Fruit fly (Drosophila melanogaster) whole organism, wandering third instar larva: Measurements from ENCODE around the gene Reg-2.

Experiments
- Abd-B ChIP-seq: fragments of >200 bp; optimal IDR thresholded peaks from 2 replicates; lab custom pipeline; 2017; ENCODE audit warnings: missing biosample characterization, missing genetic modification characterization
- CG32264 ChIP-seq: fragments of 200-800 bp; sonication (Bioruptor generic); optimal IDR thresholded peaks from 2 replicates; lab custom pipeline; 2016; ENCODE audit warnings: missing biosample characterization, missing genetic modification characterization
- CG9705 ChIP-seq: fragments of 200-800 bp; sonication (Bioruptor generic); optimal IDR thresholded peaks from 2 replicates; lab custom pipeline; 2018; ENCODE audit warnings: missing biosample characterization, mild to moderate bottlenecking, missing genetic modification characterization
- CrebA ChIP-seq: fragments of 200-800 bp; sonication (Bioruptor generic); optimal IDR thresholded peaks from 2 replicates; lab custom pipeline; 2016; ENCODE audit warnings: missing biosample characterization, mild to moderate bottlenecking, missing genetic modification characterization, borderline replicate concordance
- Dfd ChIP-seq: fragments of >200 bp; optimal IDR thresholded peaks from 2 replicates; lab custom pipeline; 2017; ENCODE audit warnings: missing biosample characterization, missing genetic modification characterization
- Dif ChIP-seq: fragments of 200-275, 200-300 bp; sonication (Bioruptor generic); optimal IDR thresholded peaks from 2 replicates; lab custom pipeline; 2018; ENCODE audit warnings: missing biosample characterization, missing genetic modification characterization; ENCODE audit not compliant: partially characterized antibody
- GATAd ChIP-seq: sonication (Bioruptor generic); optimal IDR thresholded peaks from 2 replicates; lab custom pipeline; 2016; ENCODE audit warnings: missing biosample characterization, missing genetic modification characterization
- HLH106 ChIP-seq: fragments of 200-800 bp; optimal IDR thresholded peaks from 3 replicates; lab custom pipeline; 2019; ENCODE audit warnings: missing biosample characterization, mild to moderate bottlenecking, missing genetic modification characterization, moderate library complexity
- Hnf4 ChIP-seq: fragments of 200-800 bp; sonication (Bioruptor generic); optimal IDR thresholded peaks from 2 replicates; lab custom pipeline; 2016; ENCODE audit warnings: missing biosample characterization, mild to moderate bottlenecking, missing genetic modification characterization
- Hr78 ChIP-seq: fragments of >200 bp; optimal IDR thresholded peaks from 2 replicates; lab custom pipeline; 2017; ENCODE audit warnings: missing biosample characterization, missing genetic modification characterization
- Hr83 ChIP-seq: fragments of 200-300 bp; sonication (Bioruptor generic); optimal IDR thresholded peaks from 2 replicates; lab custom pipeline; 2016; ENCODE audit warnings: missing biosample characterization, mild to moderate bottlenecking, missing genetic modification characterization, moderate library complexity; ENCODE audit not compliant: poor library complexity, severe bottlenecking
- Mio ChIP-seq: sonication (Bioruptor generic); optimal IDR thresholded peaks from 2 replicates; lab custom pipeline; 2016; ENCODE audit warnings: missing biosample characterization, missing genetic modification characterization
- Myc ChIP-seq: fragments of >200 bp; optimal IDR thresholded peaks from 2 replicates; lab custom pipeline; 2017
- N ChIP-seq: fragments of >200 bp; optimal IDR thresholded peaks from 2 replicates; lab custom pipeline; 2018; ENCODE audit warnings: missing biosample characterization, missing external identifiers, missing genetic modification characterization
- OdsH ChIP-seq: fragments of 200-800 bp; sonication (Bioruptor generic); optimal IDR thresholded peaks from 2 replicates; lab custom pipeline; 2016; ENCODE audit warnings: missing biosample characterization, mild to moderate bottlenecking, missing genetic modification characterization
- Rel ChIP-seq, 2 experiments: fragments of 200-800 bp; sonication (Bioruptor generic) in 1 of 2; optimal IDR thresholded peaks; 2 replicates in 1 of 2; 3 replicates in 1 of 2; lab custom pipeline; 2016 to 2019; ENCODE audit warnings: mild to moderate bottlenecking in 2 of 2, missing biosample characterization in 2 of 2, missing genetic modification characterization in 2 of 2, moderate library complexity in 1 of 2
- Sp1 ChIP-seq: fragments of 200-800 bp; sonication (Bioruptor generic); optimal IDR thresholded peaks from 3 replicates; lab custom pipeline; 2019; ENCODE audit warnings: missing biosample characterization, mild to moderate bottlenecking, missing genetic modification characterization, moderate library complexity
- Vsx2 ChIP-seq: fragments of 200-300, 225-300 bp; sonication (Bioruptor generic); optimal IDR thresholded peaks from 2 replicates; lab custom pipeline; 2018; ENCODE audit warnings: missing biosample characterization, missing genetic modification characterization; ENCODE audit not compliant: partially characterized antibody
- br ChIP-seq: fragments of 200-800 bp; sonication (Bioruptor generic); optimal IDR thresholded peaks from 2 replicates; lab custom pipeline; 2016; ENCODE audit warnings: missing biosample characterization, missing genetic modification characterization
- brk ChIP-seq: fragments of 200-800 bp; sonication (Bioruptor generic); optimal IDR thresholded peaks from 2 replicates; lab custom pipeline; 2016; ENCODE audit warnings: missing biosample characterization, mild to moderate bottlenecking, missing genetic modification characterization
- dl ChIP-seq, 2 experiments: fragments of 175-275, 200-275 bp in 1 of 2; fragments of 200-275 bp in 1 of 2; sonication (Bioruptor generic); optimal IDR thresholded peaks; lab custom pipeline; 2018; ENCODE audit warnings: mild to moderate bottlenecking in 2 of 2, missing biosample characterization in 2 of 2, missing genetic modification characterization in 2 of 2, moderate library complexity in 2 of 2; ENCODE audit not compliant: partially characterized antibody in 2 of 2, insufficient read depth in 1 of 2
- dmrt93B ChIP-seq: fragments of 200-800 bp; sonication (Bioruptor generic); optimal IDR thresholded peaks from 2 replicates; lab custom pipeline; 2018; ENCODE audit warnings: missing biosample characterization, mild to moderate bottlenecking, missing genetic modification characterization
- dsf ChIP-seq: sonication (Bioruptor generic); optimal IDR thresholded peaks from 2 replicates; lab custom pipeline; 2016; ENCODE audit warnings: missing biosample characterization, missing genetic modification characterization, borderline replicate concordance
- ey ChIP-seq: fragments of 200-800 bp; sonication (Bioruptor generic); optimal IDR thresholded peaks from 2 replicates; lab custom pipeline; 2016; ENCODE audit warnings: missing biosample characterization, missing genetic modification characterization
- foxo ChIP-seq, 2 experiments: fragments of 200-800 bp; sonication (Bioruptor generic); optimal IDR thresholded peaks; 2 replicates in 1 of 2; 3 replicates in 1 of 2; lab custom pipeline; 2016 to 2017; ENCODE audit warnings: missing biosample characterization in 2 of 2, missing genetic modification characterization in 2 of 2
- fru ChIP-seq: fragments of 200-800 bp; sonication (Bioruptor generic); optimal IDR thresholded peaks from 3 replicates; lab custom pipeline; 2016; ENCODE audit warnings: missing biosample characterization, mild to moderate bottlenecking, missing genetic modification characterization
- h ChIP-seq: fragments of 200-800 bp; sonication (Bioruptor generic); optimal IDR thresholded peaks from 3 replicates; lab custom pipeline; 2016; ENCODE audit warnings: missing biosample characterization, mild to moderate bottlenecking, missing genetic modification characterization
- jim ChIP-seq: fragments of 175-275, 200-325 bp; sonication (Bioruptor generic); optimal IDR thresholded peaks from 2 replicates; lab custom pipeline; 2016; ENCODE audit warnings: missing biosample characterization, mild to moderate bottlenecking, missing genetic modification characterization
- lola ChIP-seq: fragments of >200 bp; optimal IDR thresholded peaks from 2 replicates; lab custom pipeline; 2017; ENCODE audit warnings: missing biosample characterization, missing genetic modification characterization
- pan ChIP-seq: fragments of >200 bp; optimal IDR thresholded peaks from 2 replicates; lab custom pipeline; 2017
- psq ChIP-seq: fragments of 200-800 bp; sonication (Bioruptor generic); optimal IDR thresholded peaks from 3 replicates; lab custom pipeline; 2017; ENCODE audit warnings: missing biosample characterization, mild to moderate bottlenecking, missing genetic modification characterization, moderate library complexity
- rgr ChIP-seq: fragments of 200-800 bp; sonication (Bioruptor generic); optimal IDR thresholded peaks from 3 replicates; lab custom pipeline; 2016; ENCODE audit warnings: missing biosample characterization, mild to moderate bottlenecking, missing genetic modification characterization
- sage ChIP-seq: fragments of 200-800 bp; sonication (Bioruptor generic); optimal IDR thresholded peaks from 2 replicates; lab custom pipeline; 2016; ENCODE audit warnings: missing biosample characterization, mild to moderate bottlenecking, missing genetic modification characterization
- sv ChIP-seq: fragments of 200-800 bp; sonication (Bioruptor generic); optimal IDR thresholded peaks from 3 replicates; lab custom pipeline; 2016; ENCODE audit warnings: missing biosample characterization, missing genetic modification characterization
- tai ChIP-seq: sonication (Bioruptor generic); optimal IDR thresholded peaks from 2 replicates; lab custom pipeline; 2016; ENCODE audit warnings: missing biosample characterization, missing genetic modification characterization
- usp ChIP-seq: fragments of >200 bp; optimal IDR thresholded peaks from 2 replicates; lab custom pipeline; 2017; ENCODE audit warnings: missing biosample characterization, missing genetic modification characterization
- woc ChIP-seq: sonication (Bioruptor generic); optimal IDR thresholded peaks from 2 replicates; lab custom pipeline; 2016; ENCODE audit warnings: missing biosample characterization, mild to moderate bottlenecking, missing genetic modification characterization

Gene Reg-2

DNA sequence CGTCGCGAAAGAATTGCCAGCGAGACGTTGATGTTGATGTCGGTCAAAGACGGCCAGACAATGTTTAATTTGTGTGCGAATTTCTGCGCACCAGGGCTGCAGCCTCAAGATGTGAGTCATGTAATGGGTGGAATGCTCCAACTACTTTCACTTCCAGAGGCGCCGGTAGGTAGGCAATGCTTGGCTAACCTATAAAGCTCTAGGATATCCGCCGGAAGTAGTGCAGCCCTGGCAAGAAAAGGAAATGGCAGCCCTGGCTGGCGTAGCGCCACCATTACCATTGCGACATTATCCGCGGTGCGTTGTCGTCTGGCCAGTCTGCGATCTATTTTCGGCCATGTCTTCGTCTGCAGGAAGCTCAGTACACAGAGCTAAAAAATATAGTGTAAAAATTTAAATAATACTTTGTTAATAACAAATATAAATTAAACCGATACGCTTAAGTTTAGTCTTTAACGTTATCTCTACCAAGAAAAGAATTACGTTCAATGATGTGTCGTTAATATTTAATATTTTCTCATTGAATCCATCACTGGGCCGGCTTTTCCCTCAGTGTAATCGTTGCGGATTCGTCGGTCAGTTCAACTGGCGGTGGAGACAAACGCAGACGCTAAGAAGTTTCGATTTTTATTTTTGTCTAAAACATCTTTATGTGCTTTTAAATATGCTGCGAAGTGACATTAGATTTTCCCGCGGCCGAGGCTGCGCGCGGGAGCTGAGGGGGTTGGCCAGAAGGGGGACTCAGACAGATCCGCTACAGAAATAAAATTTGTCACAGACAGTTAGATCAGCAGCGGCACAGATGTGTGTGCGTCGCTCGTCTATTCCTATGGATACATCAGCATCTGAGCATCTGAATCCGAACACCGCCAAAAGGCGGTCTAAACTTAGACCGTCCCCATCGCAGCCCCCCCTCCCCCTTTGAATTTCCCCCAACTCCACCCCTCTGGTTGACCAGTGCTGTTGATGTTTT is 5.6 kb upstream of the Reg-2 start (continued):
- peak; percentile 4 for TF ChIP-seq CG32264 (GFP tag; lab: Kevin White, UChicago)
- TF ChIP-seq Hnf4 (GFP tag; lab: Kevin White, UChicago), result no peak
- peak; percentile 57 for TF ChIP-seq CG9705 (GFP tag; lab: Kevin White, UChicago)

DNA sequence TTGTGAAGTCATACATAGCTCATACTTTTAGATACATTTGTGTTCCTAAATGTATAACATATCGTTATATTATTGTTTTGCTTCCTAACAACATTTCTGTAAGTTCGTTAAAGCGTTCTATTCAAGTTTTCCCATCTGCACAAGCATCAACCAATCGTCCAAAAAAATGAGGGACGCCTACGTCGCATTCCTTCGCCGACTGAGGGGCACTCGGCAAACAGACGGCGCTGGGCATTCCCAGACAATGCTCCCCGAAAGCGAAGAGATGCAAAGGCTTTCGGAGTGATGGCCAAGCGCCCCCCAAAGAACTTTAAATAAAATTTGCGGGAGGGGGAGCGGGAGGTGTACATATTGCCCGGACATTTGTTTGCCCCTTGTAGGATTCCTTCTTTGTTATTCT is 4.4 kb upstream of the Reg-2 start:
- TF ChIP-seq pan (lab: Kevin White, UChicago) (no peak), Hnf4 (GFP tag; lab: Kevin White, UChicago) (no peak), Dfd (GFP tag; lab: Kevin White, UChicago) (no peak), Abd-B (GFP tag; lab: Kevin White, UChicago) (no peak), ey (GFP tag; lab: Kevin White, UChicago) (no peak), GATAd (GFP tag; lab: Kevin White, UChicago) (no peak), rgr (GFP tag; lab: Kevin White, UChicago) (no peak), CrebA (GFP tag; lab: Kevin White, UChicago) (no peak), brk (GFP tag; lab: Kevin White, UChicago) (no peak), dsf (no peak), CG32264 (GFP tag; lab: Kevin White, UChicago) (no peak), jim (no peak), h (no peak), foxo (GFP tag; optimal IDR thresholded peaks at IDR 0.05; lab: Kevin White, UChicago) (no peak), tai (no peak), Myc (lab: Kevin White, UChicago) (no peak), Vsx2 (GFP tag; lab: Kevin White, UChicago) (no peak), dmrt93B (GFP tag; lab: Kevin White, UChicago) (no peak), CG9705 (GFP tag; lab: Kevin White, UChicago) (no peak)

DNA sequence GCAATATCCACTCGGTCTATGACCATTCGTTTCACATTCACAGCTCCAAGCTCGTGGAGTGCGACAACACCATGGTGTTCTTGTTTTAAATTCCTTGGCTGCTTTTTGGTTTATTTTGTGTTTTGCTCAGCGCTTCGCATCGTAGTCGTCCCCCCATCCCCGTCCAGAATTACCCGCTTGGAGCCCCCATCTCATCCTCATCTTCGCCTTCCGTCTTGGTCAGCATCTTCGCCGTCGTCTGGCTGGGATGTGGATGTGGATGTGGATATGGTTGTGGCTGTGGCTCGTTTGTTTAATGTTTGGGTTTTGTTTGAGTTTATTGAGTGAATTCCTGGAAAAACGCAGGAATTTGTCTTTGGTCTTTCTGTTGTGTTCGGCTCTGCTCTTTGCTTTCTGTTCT is 2.8 kb upstream of the Reg-2 start:
- TF ChIP-seq CrebA (GFP tag; lab: Kevin White, UChicago), result no peak
- TF ChIP-seq sage (GFP tag; lab: Kevin White, UChicago), result no peak
- no peak for TF ChIP-seq ey (GFP tag; lab: Kevin White, UChicago)
- TF ChIP-seq Hr83 (GFP tag; lab: Kevin White, UChicago), result no peak
- TF ChIP-seq Dif (GFP tag; lab: Kevin White, UChicago), result peak; percentile 20
- peak; percentile 97 for TF ChIP-seq psq (GFP tag; lab: Kevin White, UChicago)
- no peak for TF ChIP-seq CG9705 (GFP tag; lab: Kevin White, UChicago)
- no peak for TF ChIP-seq foxo (GFP tag; optimal IDR thresholded peaks at IDR 0.05; lab: Kevin White, UChicago)
- TF ChIP-seq usp, result no peak
- TF ChIP-seq Vsx2 (GFP tag; lab: Kevin White, UChicago), result no peak
- no peak for TF ChIP-seq Hr78 (GFP tag; lab: Kevin White, UChicago)
- no peak for TF ChIP-seq HLH106

DNA sequence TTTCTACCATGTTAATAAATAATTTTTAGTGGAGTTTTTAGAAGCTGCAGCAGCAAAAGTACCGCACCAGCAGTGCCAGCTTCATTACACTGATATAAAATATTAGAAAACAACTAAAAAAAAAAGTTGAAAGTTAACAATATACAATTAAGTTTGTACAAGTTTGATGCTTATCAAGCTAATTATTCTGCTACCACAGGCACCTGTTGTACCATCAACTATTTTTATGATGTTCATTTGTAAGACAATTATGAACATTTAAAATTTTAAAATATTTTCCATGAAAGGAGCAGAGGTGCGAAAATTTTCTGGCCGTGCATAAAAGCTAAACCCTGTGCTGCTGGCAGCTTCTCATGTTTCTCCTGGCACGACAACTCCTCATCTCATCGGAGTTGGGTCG is 2.0 kb upstream of the Reg-2 start:
- TF ChIP-seq Dif (GFP tag; lab: Kevin White, UChicago), result no peak
- no peak for TF ChIP-seq lola (GFP tag; lab: Kevin White, UChicago)
- TF ChIP-seq tai, result peak; percentile 46
- TF ChIP-seq Hnf4 (GFP tag; lab: Kevin White, UChicago), result peak; percentile 77
- no peak for TF ChIP-seq N
- no peak for TF ChIP-seq sv
- TF ChIP-seq sage (GFP tag; lab: Kevin White, UChicago), result peak; percentile 84
- TF ChIP-seq brk (GFP tag; lab: Kevin White, UChicago), result peak; percentile 57
- TF ChIP-seq h, result peak; percentile 85
- TF ChIP-seq br, result peak; percentile 85
- no peak for TF ChIP-seq dl (GFP tag; optimal IDR thresholded peaks at IDR 0.05; lab: Kevin White, UChicago; ENCODE audit: insufficient read depth in 1 of 2, partially characterized antibody in 2 of 2)
- TF ChIP-seq CG9705 (GFP tag; lab: Kevin White, UChicago), result peak; percentile 66
- peak; percentile 86 for TF ChIP-seq OdsH (GFP tag; lab: Kevin White, UChicago)
- TF ChIP-seq woc, result peak; percentile 84
- peak; percentile 89 for TF ChIP-seq fru (GFP tag; lab: Kevin White, UChicago)
- peak; percentile 67 for TF ChIP-seq psq (GFP tag; lab: Kevin White, UChicago)
- TF ChIP-seq Hr78 (GFP tag; lab: Kevin White, UChicago), result no peak
- peak; percentile 22 for TF ChIP-seq Rel (GFP tag; optimal IDR thresholded peaks at IDR 0.05; lab: Kevin White, UChicago)
- TF ChIP-seq Rel (tag; optimal IDR thresholded peaks at IDR 0.05; lab: Kevin White, UChicago), result no peak
- TF ChIP-seq pan (lab: Kevin White, UChicago), result no peak
- peak; percentile 90 for TF ChIP-seq Sp1
- TF ChIP-seq dsf, result peak; percentile 44
- TF ChIP-seq Mio (GFP tag; lab: Kevin White, UChicago), result no peak
- TF ChIP-seq usp, result no peak
- peak; percentile 59 for TF ChIP-seq CG32264 (GFP tag; lab: Kevin White, UChicago)
- peak; percentile 80 for TF ChIP-seq dmrt93B (GFP tag; lab: Kevin White, UChicago)
- TF ChIP-seq GATAd (GFP tag; lab: Kevin White, UChicago), result no peak
- peak; percentile 83 for TF ChIP-seq ey (GFP tag; lab: Kevin White, UChicago)
- no peak for TF ChIP-seq jim
- TF ChIP-seq Dfd (GFP tag; lab: Kevin White, UChicago), result no peak
- TF ChIP-seq Vsx2 (GFP tag; lab: Kevin White, UChicago), result no peak
- TF ChIP-seq foxo (GFP tag; optimal IDR thresholded peaks at IDR 0.05; lab: Kevin White, UChicago), result peak; percentile 37 to 90
